Worm (Caenorhabditis elegans) whole organism, L2 larva: ENCODE results near the gene affl-2.

Experiments
- C34F6.9 ChIP-seq: fragments of 150-350 bp; optimal IDR thresholded peaks from 2 replicates; lab custom pipeline; 2014; ENCODE audit warnings: missing biosample characterization, missing genetic modification characterization
- Y55F3AM.14 ChIP-seq: fragments of 200-800 bp; sonication (Bioruptor generic); optimal IDR thresholded peaks from 2 replicates; lab custom pipeline; 2018; ENCODE audit warnings: mild to moderate bottlenecking, missing genetic modification characterization, missing compliant biosample characterization
- ZK546.5 ChIP-seq: sonication (generic microtip); optimal IDR thresholded peaks from 2 replicates; lab custom pipeline; 2017; ENCODE audit warnings: missing biosample characterization, missing genetic modification characterization
- aly-2 ChIP-seq: fragments of 150-350 bp; optimal IDR thresholded peaks from 2 replicates; lab custom pipeline; 2014; ENCODE audit warnings: missing biosample characterization, missing genetic modification characterization
- ceh-82 ChIP-seq: fragments of 150-350 bp; optimal IDR thresholded peaks from 2 replicates; lab custom pipeline; 2014; ENCODE audit warnings: missing biosample characterization, missing genetic modification characterization
- lin-13 ChIP-seq: fragments of 150-350 bp; optimal IDR thresholded peaks from 2 replicates; lab custom pipeline; 2014; ENCODE audit warnings: missing biosample characterization, missing genetic modification reagents, missing genetic modification characterization
- lin-39 ChIP-seq: fragments of 150-350 bp; optimal IDR thresholded peaks from 2 replicates; lab custom pipeline; 2014; ENCODE audit warnings: missing biosample characterization, missing genetic modification reagents, missing genetic modification characterization
- lsy-2 ChIP-seq, 2 experiments: fragments of 150-350 bp in 1 of 2; sonication (generic microtip) in 1 of 2; optimal IDR thresholded peaks; 2 replicates each; lab custom pipeline; 2014 to 2017; ENCODE audit warnings: missing biosample characterization in 2 of 2, missing genetic modification characterization in 2 of 2
- mdl-1 ChIP-seq, 2 experiments: fragments of 150-350 bp in 1 of 2; sonication (generic microtip) in 1 of 2; optimal IDR thresholded peaks; 2 replicates each; lab custom pipeline; 2017; ENCODE audit warnings: missing biosample characterization in 2 of 2, missing genetic modification characterization in 2 of 2
- nhr-11 ChIP-seq: fragments of 150-350 bp; optimal IDR thresholded peaks from 2 replicates; lab custom pipeline; 2014; ENCODE audit warnings: missing biosample characterization, missing genetic modification characterization
- nhr-23 ChIP-seq: fragments of 150-350 bp; optimal IDR thresholded peaks from 2 replicates; lab custom pipeline; 2014; ENCODE audit warnings: missing biosample characterization, missing genetic modification reagents, missing genetic modification characterization
- nhr-237 ChIP-seq: fragments of 150-350 bp; optimal IDR thresholded peaks from 2 replicates; lab custom pipeline; 2014; ENCODE audit warnings: missing biosample characterization, missing genetic modification characterization
- nhr-6 ChIP-seq: fragments of 150-350 bp; optimal IDR thresholded peaks from 2 replicates; lab custom pipeline; 2014; ENCODE audit warnings: missing biosample characterization, missing genetic modification characterization
- skn-1 ChIP-seq: sonication (generic microtip); optimal IDR thresholded peaks from 2 replicates; lab custom pipeline; 2017; ENCODE audit warnings: missing biosample characterization, missing genetic modification characterization
- snpc-4 ChIP-seq: fragments of 150-350 bp; optimal IDR thresholded peaks from 2 replicates; lab custom pipeline; 2014; ENCODE audit warnings: missing biosample characterization, missing genetic modification characterization
- zag-1 ChIP-seq: fragments of 150-350 bp; optimal IDR thresholded peaks from 2 replicates; lab custom pipeline; 2014; ENCODE audit warnings: missing biosample characterization, missing genetic modification characterization
- ztf-4 ChIP-seq: fragments of 150-350 bp; optimal IDR thresholded peaks from 2 replicates; lab custom pipeline; 2014; ENCODE audit warnings: missing biosample characterization, missing genetic modification characterization

The affl-2 gene

DNA sequence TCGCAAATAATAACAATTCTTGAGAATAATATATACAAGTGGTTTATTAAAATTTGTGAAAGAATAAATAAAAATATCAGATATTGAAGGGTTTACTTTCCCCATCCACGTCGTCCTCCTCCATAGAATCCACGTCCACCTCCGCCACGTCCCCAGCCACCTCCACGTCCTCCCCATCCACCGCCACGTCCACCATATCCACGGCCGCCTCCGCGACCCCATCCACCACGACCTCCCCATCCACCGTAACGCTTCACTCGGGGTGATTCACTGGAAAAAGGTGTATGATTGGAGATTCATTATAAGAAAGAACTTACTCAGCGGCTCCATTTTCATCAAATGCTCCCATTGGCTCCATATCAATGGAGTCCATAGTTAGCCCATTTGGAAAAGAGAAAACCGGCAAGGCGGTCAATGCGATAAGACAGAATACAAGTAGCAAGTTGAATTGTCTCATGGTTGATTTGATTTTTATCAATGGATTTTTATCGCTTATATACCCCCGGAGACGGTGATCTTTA is 51.4 kb downstream of the affl-2 start, which contains the start of gene nlp-32:
nlp-32 (minus strand) TSS at position 471 of the 521 bp plus-strand sequence.
- TF ChIP-seq zag-1 (no peak), aly-2 (no peak), nhr-237 (no peak), nhr-11 (tag; lab: Kevin White, UChicago) (no peak), lin-39 (tag; lab: Kevin White, UChicago) (no peak), nhr-6 (tag; lab: Kevin White, UChicago) (no peak), C34F6.9 (tag; lab: Kevin White, UChicago) (no peak), skn-1 (tag; lab: Kevin White, UChicago) (no peak), lin-13 (GFP tag; lab: Kevin White, UChicago) (no peak), ceh-82 (no peak), Y55F3AM.14 (GFP tag; lab: Kevin White, UChicago) (no peak), lsy-2 (tag; optimal IDR thresholded peaks at IDR 0.05; lab: Kevin White, UChicago) (no peak), mdl-1 (tag; optimal IDR thresholded peaks at IDR 0.05; lab: Kevin White, UChicago) (no peak), ztf-4 (no peak), snpc-4 (tag; lab: Kevin White, UChicago) (no peak)
- TF ChIP-seq, all 48 proteins: peak for 0

DNA sequence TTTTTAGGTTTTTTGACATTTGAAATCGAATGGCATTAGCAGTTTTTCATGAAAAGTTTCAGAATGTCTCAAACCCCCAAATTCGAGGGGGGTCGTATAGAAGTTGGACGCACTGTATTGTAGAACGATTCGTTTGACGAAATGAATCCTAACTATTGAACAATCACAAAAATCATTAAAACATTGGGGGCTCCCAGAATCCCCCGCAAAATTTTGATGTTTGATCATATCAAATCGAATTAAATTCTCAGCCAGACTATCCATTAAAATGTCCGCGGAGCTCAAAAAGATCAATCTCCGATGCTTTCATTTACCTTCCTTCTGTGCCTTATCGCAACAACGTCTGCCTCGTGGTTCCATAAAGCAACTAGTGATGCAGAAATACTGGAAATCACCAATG is 53.8 kb downstream of the affl-2 start, which contains the start of gene F30H5.5:
F30H5.5 (plus strand) TSS at position 301 of the 400 bp plus-strand sequence.
- TF ChIP-seq nhr-23 (no peak), ZK546.5 (tag; lab: Kevin White, UChicago) (no peak), zag-1 (no peak)
- TF ChIP-seq, all 48 proteins: peak for 0
